Fruit fly (Drosophila melanogaster) S2 (cell line): Measurements from ENCODE around the gene Mkrn1.

Experiments used
- CG8478 ChIP-seq: fragments of >200 bp; optimal IDR thresholded peaks from 2 replicates; lab custom pipeline; 2018
- CTCF ChIP-seq, 2 experiments: fragments of >200 bp; optimal IDR thresholded peaks; 2 replicates each; lab custom pipeline; 2018

dm6 chr3L:21507354-21507928, 26.1 kb downstream of the Mkrn1 start, which contains the start of the genes Glg1 and M6:
- no peak for TF ChIP-seq CG8478
- peak; percentile 27 to 47 for TF ChIP-seq CTCF (optimal IDR thresholded peaks at IDR 0.05; lab: Kevin White, UChicago)
